Worm (Caenorhabditis elegans) whole organism, L3 larva: Measurements from ENCODE around the gene acy-2.

Experiments
- R02D3.7 ChIP-seq: fragments of 150-350 bp; optimal IDR thresholded peaks from 2 replicates; lab custom pipeline; 2014; ENCODE audit warnings: missing biosample characterization, missing genetic modification characterization
- ZK546.5 ChIP-seq: sonication (generic microtip); optimal IDR thresholded peaks from 2 replicates; lab custom pipeline; 2017; ENCODE audit warnings: missing biosample characterization, missing genetic modification characterization
- ceh-16 ChIP-seq: sonication (generic microtip); optimal IDR thresholded peaks from 2 replicates; lab custom pipeline; 2017; ENCODE audit warnings: missing biosample characterization, missing genetic modification characterization
- ceh-28 ChIP-seq: fragments of 150-350 bp; optimal IDR thresholded peaks from 2 replicates; lab custom pipeline; 2014; ENCODE audit warnings: missing biosample characterization, missing genetic modification reagents, missing genetic modification characterization
- ceh-82 ChIP-seq: fragments of 150-350 bp; optimal IDR thresholded peaks from 2 replicates; lab custom pipeline; 2014; ENCODE audit warnings: missing biosample characterization, missing genetic modification characterization
- egl-27 ChIP-seq: sonication (generic microtip); optimal IDR thresholded peaks from 4 replicates; lab custom pipeline; 2017; ENCODE audit warnings: missing biosample characterization, missing genetic modification reagents, missing genetic modification characterization
- egl-5 ChIP-seq: fragments of 150-350 bp; optimal IDR thresholded peaks from 2 replicates; lab custom pipeline; 2017; ENCODE audit warnings: missing biosample characterization, missing genetic modification reagents, missing genetic modification characterization, inconsistent platforms
- elt-2 ChIP-seq: sonication (generic microtip); optimal IDR thresholded peaks from 2 replicates; lab custom pipeline; 2016; ENCODE audit warnings: missing genetic modification reagents, mild to moderate bottlenecking, missing genetic modification characterization, missing compliant biosample characterization
- elt-3 ChIP-seq, 3 experiments: fragments of 150-350 bp in 1 of 3; sonication (generic microtip) in 2 of 3; optimal IDR thresholded peaks; 2 replicates in 2 of 3; 4 replicates in 1 of 3; lab custom pipeline; 2014 to 2017; ENCODE audit warnings: missing biosample characterization in 3 of 3, missing genetic modification characterization in 3 of 3
- eor-1 ChIP-seq, 2 experiments: fragments of 150-350 bp; optimal IDR thresholded peaks; 2 replicates each; lab custom pipeline; 2014 to 2018; ENCODE audit warnings: missing biosample characterization in 2 of 2, missing genetic modification characterization in 2 of 2
- fos-1 ChIP-seq: fragments of 150-350 bp; optimal IDR thresholded peaks from 2 replicates; lab custom pipeline; 2014; ENCODE audit warnings: missing biosample characterization, missing genetic modification characterization
- lin-15B ChIP-seq: fragments of 150-350 bp; optimal IDR thresholded peaks from 2 replicates; lab custom pipeline; 2014; ENCODE audit warnings: missing biosample characterization, missing genetic modification characterization
- lin-39 ChIP-seq: fragments of 150-350 bp; optimal IDR thresholded peaks from 2 replicates; lab custom pipeline; 2018; ENCODE audit warnings: missing biosample characterization, missing genetic modification reagents, missing genetic modification characterization
- mdl-1 ChIP-seq: fragments of 150-350 bp; optimal IDR thresholded peaks from 2 replicates; lab custom pipeline; 2014; ENCODE audit warnings: missing biosample characterization, missing genetic modification characterization
- mml-1 ChIP-seq: fragments of 150-350 bp; sonication (generic microtip); optimal IDR thresholded peaks from 3 replicates; lab custom pipeline; 2014; ENCODE audit warnings: missing biosample characterization, missing genetic modification characterization
- nfya-1 ChIP-seq: sonication (generic microtip); optimal IDR thresholded peaks from 2 replicates; lab custom pipeline; 2017; ENCODE audit warnings: missing genetic modification characterization, mild to moderate bottlenecking, missing compliant biosample characterization, antibody characterized with exemption, moderate library complexity; ENCODE audit not compliant: insufficient read depth
- nhr-12 ChIP-seq: fragments of 150-350 bp; optimal IDR thresholded peaks from 2 replicates; lab custom pipeline; 2014; ENCODE audit warnings: missing biosample characterization, missing genetic modification characterization
- nhr-23 ChIP-seq: fragments of 150-350 bp; optimal IDR thresholded peaks from 2 replicates; lab custom pipeline; 2014; ENCODE audit warnings: missing biosample characterization, missing genetic modification reagents, missing genetic modification characterization
- nhr-237 ChIP-seq: fragments of 150-350 bp; optimal IDR thresholded peaks from 2 replicates; lab custom pipeline; 2014; ENCODE audit warnings: missing biosample characterization, missing genetic modification characterization
- nhr-28 ChIP-seq: fragments of 150-350 bp; optimal IDR thresholded peaks from 2 replicates; lab custom pipeline; 2014; ENCODE audit warnings: missing biosample characterization, missing genetic modification characterization
- nhr-43 ChIP-seq: sonication (generic microtip); optimal IDR thresholded peaks from 2 replicates; lab custom pipeline; 2016; ENCODE audit warnings: mild to moderate bottlenecking, missing genetic modification characterization, missing compliant biosample characterization; ENCODE audit not compliant: poor library complexity, severe bottlenecking
- nhr-67 ChIP-seq: fragments of 150-350 bp; optimal IDR thresholded peaks from 2 replicates; lab custom pipeline; 2014; ENCODE audit warnings: missing biosample characterization, missing genetic modification characterization
- nhr-76 ChIP-seq: fragments of 150-350 bp; sonication (generic microtip); optimal IDR thresholded peaks from 5 replicates; lab custom pipeline; 2014; ENCODE audit warnings: missing biosample characterization, missing genetic modification characterization
- nhr-77 ChIP-seq: fragments of 150-350 bp; optimal IDR thresholded peaks from 2 replicates; lab custom pipeline; 2014; ENCODE audit warnings: missing biosample characterization, missing genetic modification characterization
- pqm-1 ChIP-seq: fragments of 150-350 bp; optimal IDR thresholded peaks from 2 replicates; lab custom pipeline; 2017; ENCODE audit warnings: missing biosample characterization, missing genetic modification characterization, inconsistent platforms
- sea-2 ChIP-seq: fragments of 150-350 bp; sonication (generic microtip); optimal IDR thresholded peaks from 4 replicates; lab custom pipeline; 2014; ENCODE audit warnings: missing biosample characterization, missing genetic modification reagents, missing genetic modification characterization
- tbx-2 ChIP-seq: sonication (generic microtip); optimal IDR thresholded peaks from 2 replicates; lab custom pipeline; 2016; ENCODE audit warnings: mild to moderate bottlenecking, missing genetic modification characterization, missing compliant biosample characterization
- ztf-4 ChIP-seq: fragments of 150-350 bp; optimal IDR thresholded peaks from 2 replicates; lab custom pipeline; 2014; ENCODE audit warnings: missing biosample characterization, missing genetic modification characterization

The acy-2 gene

DNA sequence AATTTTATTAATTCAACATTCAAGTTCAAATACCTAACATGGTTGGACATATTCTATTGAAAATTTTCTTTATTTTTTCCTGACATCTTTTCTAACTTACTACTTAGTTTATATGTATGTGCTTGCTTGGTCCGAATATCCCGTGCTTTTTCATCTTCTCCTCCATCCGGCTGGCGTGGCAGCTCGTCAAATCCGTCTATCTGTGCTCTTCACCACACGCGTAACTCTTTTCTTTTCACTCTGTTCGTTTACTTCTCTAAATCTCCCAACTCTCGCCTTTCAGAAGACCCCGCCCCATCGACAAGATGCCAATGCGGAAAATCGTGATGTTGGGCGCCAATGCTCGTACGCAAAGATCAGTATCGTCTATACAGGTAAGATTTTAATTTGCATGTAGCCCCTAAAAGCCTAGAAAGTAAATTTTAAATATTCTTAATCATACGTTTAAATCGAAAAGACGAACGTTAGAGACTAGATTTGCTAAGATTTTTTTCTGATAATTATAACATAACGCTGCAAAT, 11.1 kb upstream of the acy-2 start:
- TF ChIP-seq egl-27 (tag; lab: Kevin White, UChicago) (no peak), nfya-1 (tag; lab: Kevin White, UChicago) (peak; percentile 53), lin-39 (tag; lab: Kevin White, UChicago) (peak; percentile 36)

DNA sequence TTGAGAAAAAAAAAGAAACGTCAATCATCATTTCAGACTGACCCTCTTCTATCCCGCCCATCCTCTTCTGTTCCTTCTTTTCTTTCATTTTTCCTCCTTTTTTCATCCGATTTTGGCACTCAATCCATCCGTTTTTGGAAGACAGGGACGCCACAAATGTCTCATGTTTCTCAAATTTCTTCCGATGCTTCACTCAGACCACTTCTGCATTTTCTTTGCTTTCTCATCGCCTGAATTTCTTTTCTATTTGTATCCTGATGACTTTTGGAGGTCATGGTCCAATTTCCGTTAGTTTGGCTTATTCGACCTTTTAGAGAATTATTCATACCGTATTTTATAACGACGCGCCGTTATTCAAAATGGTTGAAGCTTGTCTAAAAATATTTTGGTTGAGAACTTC, 3.2 kb upstream of the acy-2 start:
- TF ChIP-seq fos-1 (tag; lab: Kevin White, UChicago) (no peak), pqm-1 (no peak), tbx-2 (tag; lab: Kevin White, UChicago) (no peak), sea-2 (GFP tag; lab: Kevin White, UChicago) (no peak), nhr-67 (no peak), ztf-4 (tag; lab: Kevin White, UChicago) (no peak), nhr-28 (tag; lab: Kevin White, UChicago) (no peak)

DNA sequence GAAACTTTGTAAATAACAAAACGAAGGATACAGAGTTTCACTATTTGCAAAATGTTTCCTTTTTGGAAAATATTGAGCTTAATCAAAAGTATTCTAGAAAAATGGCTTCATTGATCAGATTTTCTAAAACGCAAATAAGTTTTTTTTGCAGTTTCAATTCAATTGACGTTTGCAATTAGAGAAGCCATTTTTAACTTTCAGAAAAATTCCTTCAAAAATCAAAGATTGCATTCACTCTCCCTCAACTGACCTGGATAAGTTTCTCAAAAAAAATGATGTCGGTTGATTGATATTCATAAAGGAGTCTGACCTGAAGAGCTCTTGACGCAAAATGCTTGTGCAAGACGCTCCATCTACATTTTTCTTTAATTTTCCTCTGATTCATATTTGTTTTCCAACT, 2.1 kb upstream of the acy-2 start:
- TF ChIP-seq elt-2 (tag; lab: Kevin White, UChicago) (no peak), egl-5 (tag; lab: Kevin White, UChicago) (no peak), nhr-67 (no peak), eor-1 (tag; optimal IDR thresholded peaks at IDR 0.05; lab: Kevin White, UChicago) (no peak), nhr-12 (tag; lab: Kevin White, UChicago) (no peak), nhr-43 (tag; lab: Kevin White, UChicago) (no peak), nhr-23 (no peak), lin-39 (tag; lab: Kevin White, UChicago) (no peak), nhr-76 (tag; lab: Kevin White, UChicago) (no peak)

DNA sequence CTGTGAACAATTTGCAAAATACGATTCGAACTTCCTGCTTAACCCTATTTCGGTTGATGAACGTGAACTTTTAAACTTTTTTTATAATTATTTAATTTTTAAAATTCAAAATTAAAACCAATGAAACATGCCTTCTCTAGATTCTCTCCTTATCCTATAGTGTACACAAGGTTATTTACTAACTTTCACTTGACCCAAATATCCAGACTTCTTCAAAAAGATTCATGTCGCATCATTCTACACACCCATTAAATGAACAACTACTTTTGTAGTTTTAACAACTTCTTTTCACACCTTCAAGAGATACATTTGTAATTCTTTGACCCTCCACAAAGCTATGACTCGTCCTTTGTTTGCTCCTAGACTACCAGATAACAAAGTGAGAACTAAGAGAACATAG, 6.9 kb downstream of the acy-2 start:
- no peak for TF ChIP-seq fos-1 (tag; lab: Kevin White, UChicago)
- TF ChIP-seq nhr-23, result peak; percentile 72

DNA sequence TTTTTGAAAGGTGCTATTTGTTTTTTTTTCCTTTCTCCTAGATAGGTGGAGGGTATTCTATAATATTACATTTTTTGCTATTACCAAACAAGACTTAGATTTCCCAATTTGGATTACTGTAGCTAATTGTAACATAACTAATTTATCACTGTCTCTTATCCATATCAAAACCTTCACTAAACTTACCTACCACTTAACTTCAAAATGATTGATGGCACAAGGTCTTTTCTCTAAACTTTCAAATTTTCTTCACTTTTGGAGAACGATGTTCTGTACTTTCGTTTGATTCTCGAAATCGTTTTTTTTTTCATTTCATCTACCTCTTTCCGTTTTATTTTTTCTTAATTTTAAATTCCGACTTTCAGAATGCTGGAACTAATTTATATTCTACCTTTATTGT, 7.6 kb downstream of the acy-2 start, which contains the start of gene dhs-16:
dhs-16 (plus strand) TSS at position 366 of the 400 bp plus-strand sequence.
- TF ChIP-seq egl-27 (tag; lab: Kevin White, UChicago) (no peak), elt-2 (tag; lab: Kevin White, UChicago) (no peak), ZK546.5 (no peak), pqm-1 (no peak), ceh-16 (tag; lab: Kevin White, UChicago) (no peak), ztf-4 (tag; lab: Kevin White, UChicago) (no peak), ceh-82 (no peak), lin-15B (tag; lab: Kevin White, UChicago) (no peak), mml-1 (tag; lab: Kevin White, UChicago) (no peak), elt-3 (tag; optimal IDR thresholded peaks at IDR 0.05; lab: Kevin White, UChicago) (no peak)

DNA sequence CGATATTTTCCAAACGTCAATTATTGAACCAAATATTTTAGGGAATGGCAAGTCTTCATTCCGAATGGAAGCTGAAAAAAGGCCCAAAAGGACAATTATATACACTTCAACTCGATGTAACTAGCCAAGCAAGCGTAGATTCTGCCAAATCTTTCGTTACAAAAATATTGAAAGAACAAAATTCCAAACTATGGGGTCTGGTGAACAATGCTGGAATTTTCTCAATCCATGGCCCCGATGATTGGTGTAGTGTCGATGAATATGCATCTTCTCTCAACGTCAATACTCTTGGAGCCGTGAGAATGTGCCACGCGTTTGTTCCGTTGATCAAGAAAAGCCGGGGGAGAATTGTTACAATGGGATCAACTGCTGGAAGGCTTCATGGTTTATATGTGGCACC, 8.4 kb downstream of the acy-2 start:
- TF ChIP-seq ceh-16 (tag; lab: Kevin White, UChicago) (no peak), pqm-1 (no peak), R02D3.7 (tag; lab: Kevin White, UChicago) (no peak)

DNA sequence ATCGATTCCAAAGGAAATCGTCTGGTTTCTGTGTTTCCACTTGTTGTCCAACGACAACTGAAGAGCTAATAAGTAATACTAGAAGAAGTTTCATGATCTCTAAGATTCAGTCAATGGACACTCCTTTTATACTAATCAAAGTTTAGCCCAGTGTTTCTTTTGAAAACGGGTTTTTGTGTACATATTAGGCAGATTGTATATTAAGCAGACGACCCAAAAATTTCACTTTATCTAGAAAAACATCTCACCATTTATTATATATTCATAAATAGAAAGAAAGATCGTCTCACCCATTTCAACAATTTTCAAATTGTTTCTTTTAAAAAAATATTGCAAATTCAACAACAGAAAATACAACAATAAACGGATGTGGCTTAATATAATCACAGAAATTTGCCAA, 10.9 kb downstream of the acy-2 start, which contains the start of gene C10F3.7:
C10F3.7 (minus strand) TSS at position 101 of the 400 bp plus-strand sequence.
- TF ChIP-seq nfya-1 (tag; lab: Kevin White, UChicago) (no peak), nhr-237 (no peak), ZK546.5 (no peak), mdl-1 (tag; lab: Kevin White, UChicago) (no peak), ceh-16 (tag; lab: Kevin White, UChicago) (no peak), nhr-77 (tag; lab: Kevin White, UChicago) (no peak), egl-5 (tag; lab: Kevin White, UChicago) (no peak), lin-15B (tag; lab: Kevin White, UChicago) (no peak), ceh-28 (tag; lab: Kevin White, UChicago) (no peak)
